Worm (Caenorhabditis elegans) whole organism, midembryonic: ENCODE measurements around the gene nhr-290.
"Not testable (repeated sequence)": the region's sequence is repeated elsewhere in the genome, so short reads cannot be mapped to it uniquely, and the experiment has no call there.

ENCODE experiments used
- T22C8.4 ChIP-seq: fragments of 200-800 bp; sonication (Bioruptor generic); IDR thresholded peaks from 2 replicates; pipeline ENCODE4 v1.3.6; 2022; ENCODE audit warnings: missing genetic modification characterization, missing compliant biosample characterization
- cog-1 ChIP-seq: sonication (generic microtip); optimal IDR thresholded peaks from 2 replicates; lab custom pipeline; 2016; ENCODE audit warnings: missing genetic modification characterization, missing compliant biosample characterization
- flt-1 ChIP-seq: fragments of 200-800 bp; sonication (Bioruptor generic); IDR thresholded peaks from 2 replicates; pipeline ENCODE4 v1.3.6; 2022; ENCODE audit warnings: missing genetic modification characterization, missing compliant biosample characterization
- klf-2 ChIP-seq: fragments of 200-800 bp; sonication (Bioruptor generic); conservative IDR thresholded peaks from 2 replicates; pipeline ENCODE4 v1.3.6; 2022; ENCODE audit warnings: missing genetic modification reagents, missing genetic modification characterization, missing compliant biosample characterization
- med-1 ChIP-seq: sonication (generic microtip); optimal IDR thresholded peaks from 2 replicates; lab custom pipeline; 2017; ENCODE audit warnings: missing genetic modification characterization, mild to moderate bottlenecking, missing compliant biosample characterization, antibody characterized with exemption, missing genetic modification reagents; ENCODE audit not compliant: insufficient read depth
- ref-1 ChIP-seq: fragments of 200-800 bp; sonication (Bioruptor generic); conservative IDR thresholded peaks from 2 replicates; pipeline ENCODE4 v1.3.6; 2022; ENCODE audit warnings: missing genetic modification reagents, missing genetic modification characterization, missing compliant biosample characterization
- tab-1 ChIP-seq: fragments of 200-800 bp; sonication (Bioruptor generic); IDR thresholded peaks from 2 replicates; pipeline ENCODE4 v1.3.6; 2022; ENCODE audit warnings: missing genetic modification characterization, missing compliant biosample characterization
- ztf-23 ChIP-seq: fragments of 200-800 bp; sonication (Bioruptor generic); IDR thresholded peaks from 2 replicates; pipeline ENCODE4 v1.3.6; 2022; ENCODE audit warnings: missing genetic modification reagents, missing genetic modification characterization, missing compliant biosample characterization
- ztf-29 ChIP-seq: fragments of 200-800 bp; sonication (Bioruptor generic); IDR thresholded peaks from 2 replicates; pipeline ENCODE4 v1.3.6; 2022; ENCODE audit warnings: missing genetic modification reagents, missing genetic modification characterization, missing compliant biosample characterization

The nhr-290 gene

ce11 chrV:2573881-2574280 is at the start of gene nhr-290:
nhr-290 (plus strand) TSS chrV:2574181.
- no peak for TF ChIP-seq med-1
- no peak for TF ChIP-seq klf-2 (GFP tag; lab: Robert Waterston, UW)
- no peak for TF ChIP-seq flt-1 (GFP tag; lab: Robert Waterston, UW)
- TF ChIP-seq tab-1 (GFP tag; lab: Robert Waterston, UW), result no peak
- TF ChIP-seq ztf-29 (GFP tag; lab: Robert Waterston, UW), result no peak
- no peak for TF ChIP-seq cog-1 (tag; lab: Kevin White, UChicago)
- no peak for TF ChIP-seq T22C8.4 (GFP tag; lab: Robert Waterston, UW)
- no peak for TF ChIP-seq ztf-23 (GFP tag; lab: Robert Waterston, UW)
- no peak for TF ChIP-seq ref-1

DNA sequence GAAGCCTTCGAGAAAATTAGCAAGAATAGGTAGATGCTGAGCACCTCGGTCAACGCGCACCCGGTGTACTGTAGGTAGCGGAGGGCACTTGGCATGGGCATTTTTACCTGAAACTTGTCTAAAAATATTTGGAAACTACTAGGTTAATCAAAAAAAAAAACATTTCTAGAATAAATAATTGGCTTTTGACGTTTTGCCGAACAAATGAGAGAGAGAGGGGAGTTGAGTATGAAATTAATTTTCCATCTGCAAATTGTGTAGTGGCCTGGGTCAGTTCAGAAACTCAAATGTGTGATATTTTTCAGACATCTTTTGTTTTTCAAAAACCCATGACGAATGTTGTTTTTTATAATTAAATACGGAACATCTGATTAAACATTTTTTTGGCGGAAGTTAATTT is 37.7 kb upstream of the nhr-290 start, which contains the start of gene Y45G12C.10:
Gene Y45G12C.10, minus strand, starts transcription at position 101 of the 400 bp plus-strand sequence.
- not testable (repeated sequence) for TF ChIP-seq ztf-23 (GFP tag; lab: Robert Waterston, UW); flt-1 (GFP tag; lab: Robert Waterston, UW); ref-1

DNA sequence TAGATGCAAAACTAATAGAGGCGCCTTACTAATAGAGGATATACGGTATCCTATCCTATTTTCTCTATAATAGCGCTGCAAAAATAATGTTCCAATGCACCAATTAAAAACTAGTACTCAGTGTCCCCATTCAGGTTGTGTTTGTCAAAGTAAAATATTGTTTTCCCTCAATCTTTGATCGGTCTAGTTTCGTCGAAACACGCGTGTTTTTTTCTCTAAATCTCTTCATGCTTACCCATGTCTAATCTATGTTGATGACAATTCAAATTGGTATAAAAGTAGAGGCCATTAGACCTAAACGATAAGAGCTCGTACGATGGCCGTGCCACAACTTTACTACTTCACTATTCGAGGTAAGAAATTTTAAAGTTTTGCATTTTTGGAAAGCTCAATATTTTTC is 12.6 kb upstream of the nhr-290 start, which contains the start of gene gst-10:
Gene gst-10, plus strand, starts transcription at position 301 of the 400 bp plus-strand sequence.
- TF ChIP-seq cog-1 (tag; lab: Kevin White, UChicago); tab-1 (GFP tag; lab: Robert Waterston, UW); ztf-23 (GFP tag; lab: Robert Waterston, UW): not testable (repeated sequence)

ce11 chrV:2565525-2565924 is 8.5 kb upstream of the nhr-290 start, which contains the start of gene Y45G12C.1:
Y45G12C.1 (plus strand) TSS chrV:2565683.
- TF ChIP-seq med-1, result no peak
- no peak for TF ChIP-seq T22C8.4 (GFP tag; lab: Robert Waterston, UW)
- TF ChIP-seq ref-1, result no peak
- TF ChIP-seq klf-2 (GFP tag; lab: Robert Waterston, UW), result no peak
- TF ChIP-seq ztf-29 (GFP tag; lab: Robert Waterston, UW), result no peak
- TF ChIP-seq ztf-23 (GFP tag; lab: Robert Waterston, UW), result no peak
- no peak for TF ChIP-seq flt-1 (GFP tag; lab: Robert Waterston, UW)
- TF ChIP-seq cog-1 (tag; lab: Kevin White, UChicago), result no peak

DNA sequence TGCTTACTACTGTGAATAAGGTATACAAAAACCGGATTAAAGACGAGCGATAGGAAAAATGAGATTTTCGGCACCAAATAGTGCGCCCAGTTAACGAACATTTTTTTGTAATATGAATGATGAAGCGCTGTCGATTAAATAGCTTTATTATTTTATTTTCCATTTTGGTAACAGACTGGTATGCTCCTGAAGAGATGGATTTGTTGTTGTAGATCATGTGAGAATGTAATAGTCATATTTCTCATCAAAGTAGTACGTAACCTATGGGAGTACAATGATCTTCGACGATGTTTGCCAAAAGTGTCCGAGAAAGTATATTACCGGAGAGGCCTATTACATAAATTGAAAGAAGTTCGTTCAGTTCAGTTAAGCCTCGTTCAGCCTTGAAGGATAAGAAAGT is 3.3 kb upstream of the nhr-290 start, which contains the start of gene srj-19:
Gene srj-19, minus strand, starts transcription at position 101 of the 400 bp plus-strand sequence.
- no peak for TF ChIP-seq T22C8.4 (GFP tag; lab: Robert Waterston, UW)
- TF ChIP-seq cog-1 (tag; lab: Kevin White, UChicago), result no peak
- no peak for TF ChIP-seq ztf-23 (GFP tag; lab: Robert Waterston, UW)
- TF ChIP-seq ztf-29 (GFP tag; lab: Robert Waterston, UW), result no peak
- TF ChIP-seq tab-1 (GFP tag; lab: Robert Waterston, UW), result no peak
- no peak for TF ChIP-seq ref-1
- no peak for TF ChIP-seq med-1
- TF ChIP-seq flt-1 (GFP tag; lab: Robert Waterston, UW), result no peak
- TF ChIP-seq klf-2 (GFP tag; lab: Robert Waterston, UW), result no peak

DNA sequence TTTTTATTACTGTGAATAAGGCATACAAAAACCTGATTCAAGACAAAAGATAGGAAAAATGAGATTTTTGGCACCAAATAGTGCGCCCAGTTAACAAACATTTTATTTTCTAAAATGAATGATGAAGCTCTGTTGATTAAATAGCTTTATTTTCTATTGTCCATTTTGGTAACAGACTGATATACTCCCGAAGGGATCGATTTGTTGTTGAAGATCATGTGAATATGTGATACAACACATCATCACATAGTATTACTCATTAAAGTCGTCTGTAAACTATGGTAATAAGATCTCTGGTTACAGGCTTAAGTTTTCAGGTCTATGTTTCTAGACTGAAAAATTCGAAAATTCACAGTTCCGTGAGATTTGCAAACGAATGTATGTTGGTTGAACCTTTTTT is 873 bp upstream of the nhr-290 start, which contains the start of gene srj-20:
Gene srj-20, minus strand, starts transcription at position 101 of the 400 bp plus-strand sequence.
- TF ChIP-seq T22C8.4 (GFP tag; lab: Robert Waterston, UW) (no peak), klf-2 (GFP tag; lab: Robert Waterston, UW) (no peak), cog-1 (tag; lab: Kevin White, UChicago) (no peak), ref-1 (no peak), med-1 (no peak), tab-1 (GFP tag; lab: Robert Waterston, UW) (no peak), ztf-29 (GFP tag; lab: Robert Waterston, UW) (no peak), flt-1 (GFP tag; lab: Robert Waterston, UW) (no peak), ztf-23 (GFP tag; lab: Robert Waterston, UW) (no peak)

DNA sequence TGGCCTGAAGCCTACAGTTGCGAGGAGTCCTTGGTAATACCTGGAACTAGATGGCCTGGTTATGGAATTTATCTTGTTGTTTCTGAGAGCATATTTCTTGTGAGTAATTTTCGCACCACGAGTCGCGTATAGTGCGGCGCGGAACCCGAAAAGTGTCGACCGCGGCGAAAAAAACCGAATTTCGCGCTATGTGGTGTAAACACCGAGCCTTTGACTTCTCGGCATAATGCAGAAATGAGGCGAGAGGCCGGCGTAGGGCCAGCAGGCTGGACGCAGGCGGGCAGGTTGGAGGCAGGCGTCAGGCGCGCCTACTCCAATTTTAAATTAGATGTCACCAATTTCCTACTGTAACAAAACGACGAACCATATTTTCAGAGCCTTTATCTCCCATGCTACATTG is 1.7 kb downstream of the nhr-290 start:
- TF ChIP-seq ref-1 (no peak), tab-1 (GFP tag; lab: Robert Waterston, UW) (no peak), ztf-29 (GFP tag; lab: Robert Waterston, UW) (no peak), klf-2 (GFP tag; lab: Robert Waterston, UW) (no peak), ztf-23 (GFP tag; lab: Robert Waterston, UW) (no peak), flt-1 (GFP tag; lab: Robert Waterston, UW) (no peak), med-1 (no peak), cog-1 (tag; lab: Kevin White, UChicago) (no peak), T22C8.4 (GFP tag; lab: Robert Waterston, UW) (no peak)

- TF ChIP-seq flt-1 (GFP tag; lab: Robert Waterston, UW), result no peak
- no peak for TF ChIP-seq tab-1 (GFP tag; lab: Robert Waterston, UW)
- TF ChIP-seq T22C8.4 (GFP tag; lab: Robert Waterston, UW), result no peak
- TF ChIP-seq klf-2 (GFP tag; lab: Robert Waterston, UW), result no peak
- no peak for TF ChIP-seq cog-1 (tag; lab: Kevin White, UChicago)
- no peak for TF ChIP-seq med-1
- no peak for TF ChIP-seq ztf-29 (GFP tag; lab: Robert Waterston, UW)
- no peak for TF ChIP-seq ref-1
- TF ChIP-seq ztf-23 (GFP tag; lab: Robert Waterston, UW), result no peak
Measured at ce11 chrV:2577603-2578002, 3.6 kb downstream of the nhr-290 start, which contains the start of gene srt-4. srt-4 (plus strand) TSS chrV:2577903.

ce11 chrV:2580598-2580997 is 6.6 kb downstream of the nhr-290 start, which contains the start of gene C29G2.3:
C29G2.3 (plus strand) TSS chrV:2580898.
- no peak for TF ChIP-seq T22C8.4 (GFP tag; lab: Robert Waterston, UW)
- no peak for TF ChIP-seq ref-1

- TF ChIP-seq ref-1, result no peak
- no peak for TF ChIP-seq ztf-29 (GFP tag; lab: Robert Waterston, UW)
- no peak for TF ChIP-seq tab-1 (GFP tag; lab: Robert Waterston, UW)
- TF ChIP-seq flt-1 (GFP tag; lab: Robert Waterston, UW), result no peak
- TF ChIP-seq T22C8.4 (GFP tag; lab: Robert Waterston, UW), result no peak
- TF ChIP-seq klf-2 (GFP tag; lab: Robert Waterston, UW), result no peak
- TF ChIP-seq cog-1 (tag; lab: Kevin White, UChicago), result no peak
- no peak for TF ChIP-seq med-1
- no peak for TF ChIP-seq ztf-23 (GFP tag; lab: Robert Waterston, UW)
Measured at ce11 chrV:2585727-2586126, 11.7 kb downstream of the nhr-290 start, which contains the start of gene C29G2.6. C29G2.6 (minus strand) TSS chrV:2585908.
